Fruit fly (Drosophila melanogaster): ENCODE data around the gene CG32104.

CG32104 gene

DNA sequence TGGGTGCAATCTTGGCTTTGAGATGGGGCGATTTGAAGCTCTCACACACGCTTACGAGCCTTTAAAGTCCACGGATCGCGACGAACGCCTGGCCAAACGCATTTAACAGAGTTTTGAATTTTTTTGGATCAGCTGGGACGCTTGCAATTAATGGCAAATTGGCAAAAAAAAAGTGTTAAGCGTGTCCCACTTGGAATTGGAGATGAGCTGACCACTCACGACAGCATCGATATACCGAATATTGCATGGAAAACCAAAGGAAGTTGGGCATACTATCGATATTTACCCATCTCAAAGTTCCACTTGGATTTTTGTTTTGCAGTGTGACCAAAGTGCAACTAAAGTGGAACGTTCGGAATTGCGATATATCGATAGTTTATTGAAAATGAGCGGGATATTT, 18.2 kb upstream of the CG32104 start, which contains the start of gene ArfGAP1:
TSS of gene ArfGAP1 (minus strand) at position 240 of the 400 bp plus-strand sequence.
- no peak for TF ChIP-seq dsx (GFP tag; optimal IDR thresholded peaks at IDR 0.05; ENCODE audit: poor library complexity, severe bottlenecking)
- TF ChIP-seq esn (GFP tag; optimal IDR thresholded peaks at IDR 0.05), result peak; percentile 27
- no peak for TF ChIP-seq CG16779 (tag; optimal IDR thresholded peaks at IDR 0.05)
- TF ChIP-seq CG3919 (GFP tag; optimal IDR thresholded peaks at IDR 0.05), result no peak
- TF ChIP-seq ss (GFP tag; optimal IDR thresholded peaks at IDR 0.05), result no peak
- TF ChIP-seq Eip78C (GFP tag), result peak; percentile 71

DNA sequence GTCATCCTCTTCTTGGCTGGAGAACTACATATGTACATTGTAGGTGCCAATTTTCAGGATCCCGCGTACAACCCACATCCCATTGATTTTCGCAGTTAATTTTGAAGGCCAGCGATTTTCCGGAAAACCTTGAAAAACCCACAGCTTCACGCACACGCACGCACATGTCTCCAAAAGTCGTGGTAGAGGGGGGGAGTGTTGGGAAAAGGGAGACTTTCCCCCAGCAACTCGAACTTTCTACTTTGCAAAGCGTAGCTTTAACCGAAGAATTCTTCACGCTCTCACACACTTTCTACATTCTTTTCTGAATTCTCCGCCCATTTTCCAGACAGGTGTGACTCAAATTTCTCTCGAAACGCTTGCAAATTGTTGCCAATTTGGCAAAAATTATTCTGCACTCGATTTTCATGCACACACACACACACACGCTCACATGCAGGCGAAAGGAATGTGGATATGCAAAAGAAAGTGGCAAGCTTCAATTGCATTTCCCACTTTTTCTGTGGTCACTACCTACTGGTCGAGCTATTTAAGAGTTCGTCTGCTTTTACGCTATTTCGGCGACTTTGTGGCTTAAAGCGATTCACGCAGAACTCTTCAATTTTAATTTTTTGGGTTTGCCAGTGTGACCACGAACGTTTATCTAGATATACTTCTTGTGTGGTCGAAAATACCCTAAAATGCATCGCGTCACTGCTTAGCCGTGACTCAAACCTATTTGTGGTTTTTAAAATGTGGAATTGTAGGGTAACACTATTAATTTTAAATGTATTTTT, 15.3 kb upstream of the CG32104 start, which contains the start of gene SCaMC:
TSS of gene SCaMC (minus strand) at position 654 of the 776 bp plus-strand sequence.
- no peak for TF ChIP-seq Sox102F (GFP tag; optimal IDR thresholded peaks at IDR 0.05)
- TF ChIP-seq dsx (GFP tag; optimal IDR thresholded peaks at IDR 0.05; ENCODE audit: poor library complexity, severe bottlenecking), result peak; percentile 21
- TF ChIP-seq Eip75B (GFP tag; optimal IDR thresholded peaks at IDR 0.05), result peak; percentile 3
- peak; percentile 72 for TF ChIP-seq Eip93F (GFP tag; optimal IDR thresholded peaks at IDR 0.05)
- TF ChIP-seq ss (GFP tag; optimal IDR thresholded peaks at IDR 0.05), result peak in 1 of 2 experiments; percentile 10
- TF ChIP-seq esn (GFP tag; optimal IDR thresholded peaks at IDR 0.05), result peak; percentile 1
- TF ChIP-seq Sox14 (GFP tag; optimal IDR thresholded peaks at IDR 0.05), result peak; percentile 44
- peak; percentile 70 for TF ChIP-seq Eip78C (GFP tag)
- TF ChIP-seq cyc (GFP tag; optimal IDR thresholded peaks at IDR 0.05), result no peak

DNA sequence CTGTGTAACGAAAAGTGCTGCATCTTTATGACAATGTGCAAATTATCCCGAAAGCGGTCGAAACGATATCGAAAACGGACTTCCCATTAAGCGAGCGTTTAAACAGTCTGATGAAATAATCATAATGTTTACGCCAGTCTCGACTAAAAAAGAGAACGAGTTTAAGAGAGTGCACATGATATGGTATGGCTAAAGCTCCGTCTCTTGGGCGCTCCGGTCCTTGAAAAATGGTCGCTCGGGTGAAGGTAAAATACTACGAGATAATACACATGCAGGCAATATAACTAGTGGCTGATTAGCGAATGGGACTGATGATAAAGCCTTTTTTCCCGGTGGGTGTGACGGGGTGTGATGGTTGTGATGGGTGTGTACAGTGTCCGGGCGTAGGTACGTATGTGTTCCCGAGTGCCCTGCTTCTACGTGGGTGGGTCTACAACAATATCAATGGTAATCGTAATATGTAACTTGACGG, 12.1 kb upstream of the CG32104 start:
- peak; percentile 2 for TF ChIP-seq Eip78C (GFP tag)
- TF ChIP-seq cyc (GFP tag; optimal IDR thresholded peaks at IDR 0.05), result no peak
- TF ChIP-seq CG1621 (tag; optimal IDR thresholded peaks at IDR 0.05), result peak; percentile 0
- TF ChIP-seq fkh (GFP tag; optimal IDR thresholded peaks at IDR 0.05), result no peak

DNA sequence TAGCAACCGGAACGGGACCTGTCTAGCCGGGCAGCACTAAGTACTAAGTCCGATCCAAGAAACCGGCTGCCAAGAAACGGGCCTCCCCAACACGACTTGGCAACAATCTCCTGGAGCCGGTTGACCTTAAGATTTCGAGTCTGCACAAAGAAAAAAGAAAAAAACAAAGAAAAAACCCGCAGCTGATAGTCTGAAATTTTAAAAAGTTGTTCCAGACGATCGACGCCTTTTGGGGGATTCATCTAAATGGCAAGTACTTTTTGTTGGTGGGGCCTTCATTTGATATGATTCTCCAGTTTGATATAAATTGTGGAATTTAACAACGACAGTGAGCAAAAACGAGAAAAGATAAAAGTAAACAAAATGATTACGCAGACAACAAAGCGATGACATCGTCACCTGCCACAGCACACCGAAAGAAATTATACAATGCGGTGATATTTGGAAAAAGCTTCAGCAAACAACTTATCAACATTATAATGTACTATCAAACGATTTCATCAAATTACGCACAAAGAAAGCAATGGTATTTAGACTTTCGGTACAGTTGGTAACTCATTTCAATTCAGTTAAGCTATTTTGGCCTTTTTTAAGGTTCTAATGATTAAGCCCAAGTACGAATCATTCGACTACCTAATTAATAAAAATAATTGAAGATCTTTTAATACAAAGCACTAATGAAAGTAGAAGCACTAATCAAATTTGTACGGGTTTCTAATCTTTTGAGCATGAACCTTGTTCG, 11.5 kb upstream of the CG32104 start:
- TF ChIP-seq Sox15 (GFP tag; optimal IDR thresholded peaks at IDR 0.05), result peak; percentile 53
- TF ChIP-seq Ets21C (GFP tag; optimal IDR thresholded peaks at IDR 0.05), result peak; percentile 56
- no peak for TF ChIP-seq fkh (GFP tag; optimal IDR thresholded peaks at IDR 0.05)
- TF ChIP-seq svp (GFP tag), result peak; percentile 80
- peak; percentile 57 for TF ChIP-seq CG10669 (GFP tag; optimal IDR thresholded peaks at IDR 0.05)
- TF ChIP-seq CG32006 (GFP tag; optimal IDR thresholded peaks at IDR 0.05), result peak; percentile 44
- no peak for TF ChIP-seq eg (GFP tag; IDR thresholded peaks at IDR 0.05)
- peak; percentile 50 for TF ChIP-seq Eip75B (GFP tag; optimal IDR thresholded peaks at IDR 0.05)
- TF ChIP-seq Sox102F (GFP tag; optimal IDR thresholded peaks at IDR 0.05), result no peak
- TF ChIP-seq CG16779 (tag; optimal IDR thresholded peaks at IDR 0.05), result no peak
- no peak for TF ChIP-seq CG6854 (GFP tag; optimal IDR thresholded peaks at IDR 0.05)
- TF ChIP-seq CG6163 (GFP tag; IDR thresholded peaks at IDR 0.05), result 0 out of 3 replicates have a peak, but pooled peaks have one; percentile 26
- peak; percentile 43 for TF ChIP-seq spab (GFP tag; optimal IDR thresholded peaks at IDR 0.05)
- TF ChIP-seq CG4318 (GFP tag; optimal IDR thresholded peaks at IDR 0.05), result no peak
- no peak for TF ChIP-seq pdm3 (GFP tag; optimal IDR thresholded peaks at IDR 0.05)
- peak; percentile 70 for TF ChIP-seq Sox14 (GFP tag; optimal IDR thresholded peaks at IDR 0.05)
- peak; percentile 73 for TF ChIP-seq Hr39 (GFP tag; optimal IDR thresholded peaks at IDR 0.05)
- TF ChIP-seq CG3919 (GFP tag; optimal IDR thresholded peaks at IDR 0.05), result peak; percentile 68
- TF ChIP-seq CG3032 (tag; optimal IDR thresholded peaks at IDR 0.05), result peak; percentile 59
- peak; percentile 42 for TF ChIP-seq Ets96B (tag; optimal IDR thresholded peaks at IDR 0.05)
- TF ChIP-seq CG6792 (GFP tag; optimal IDR thresholded peaks at IDR 0.05), result peak; percentile 51
- TF ChIP-seq topi (GFP tag; optimal IDR thresholded peaks at IDR 0.05), result peak; percentile 79
- TF ChIP-seq CG11902 (GFP tag; optimal IDR thresholded peaks at IDR 0.05), result peak; percentile 48
- peak; percentile 40 for TF ChIP-seq achi (GFP tag; optimal IDR thresholded peaks at IDR 0.05)
- TF ChIP-seq acj6 (GFP tag; optimal IDR thresholded peaks at IDR 0.05), result peak; percentile 55
- TF ChIP-seq CG31627 (GFP tag; optimal IDR thresholded peaks at IDR 0.05), result peak; percentile 78
- TF ChIP-seq CG1621 (tag; optimal IDR thresholded peaks at IDR 0.05), result no peak
- no peak for TF ChIP-seq Lpt (GFP tag; optimal IDR thresholded peaks at IDR 0.05)
- TF ChIP-seq fd85E (GFP tag; optimal IDR thresholded peaks at IDR 0.05), result no peak
- TF ChIP-seq CG34406 (GFP tag; optimal IDR thresholded peaks at IDR 0.05), result peak; percentile 71
- TF ChIP-seq Smox (GFP tag; optimal IDR thresholded peaks at IDR 0.05), result no peak
- peak; percentile 79 for TF ChIP-seq Met (GFP tag; optimal IDR thresholded peaks at IDR 0.05)
- peak; percentile 43 for TF ChIP-seq fd59A (GFP tag; optimal IDR thresholded peaks at IDR 0.05)
- peak; percentile 89 for TF ChIP-seq Eip78C (GFP tag)
- no peak for TF ChIP-seq Hr4 (GFP tag; optimal IDR thresholded peaks at IDR 0.05)
- peak; percentile 65 for TF ChIP-seq cyc (GFP tag; optimal IDR thresholded peaks at IDR 0.05)

Measured in whole organism, prepupa.